Worm (Caenorhabditis elegans): ENCODE data around the gene F15H10.5.

DNA sequence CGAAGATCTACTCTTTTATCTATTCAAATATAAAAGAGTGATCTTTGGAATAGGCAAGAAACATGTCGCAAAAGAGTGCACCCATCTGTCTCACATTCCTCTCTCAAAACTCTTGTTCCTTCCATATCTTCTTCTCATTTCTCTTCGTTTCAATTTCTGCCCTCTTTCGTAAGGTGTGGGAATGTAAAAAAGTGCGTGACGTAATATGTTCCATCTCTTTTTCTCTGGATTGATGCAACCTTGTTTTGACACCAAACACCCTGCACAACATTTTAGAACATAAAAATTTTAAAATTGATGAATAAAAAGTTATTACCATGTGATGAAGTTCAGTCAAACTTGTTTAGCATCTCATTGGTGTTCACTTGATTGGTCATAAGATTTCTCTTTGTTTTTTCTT lies 48.2 kb upstream of the F15H10.5 start:
- TF ChIP-seq ama-1 (optimal IDR thresholded peaks at IDR 0.05): no peak
- no peak for TF ChIP-seq flt-1 (GFP tag; IDR thresholded peaks at IDR 0.05)
- no peak for TF ChIP-seq ets-7 (tag; optimal IDR thresholded peaks at IDR 0.05)
- no peak for TF ChIP-seq hmg-4 (GFP tag; optimal IDR thresholded peaks at IDR 0.05)
- no peak for TF ChIP-seq F13C5.2 (tag; optimal IDR thresholded peaks at IDR 0.05)
- TF ChIP-seq tra-4 (tag; optimal IDR thresholded peaks at IDR 0.05): no peak
- TF ChIP-seq ceh-13 (GFP tag; optimal IDR thresholded peaks at IDR 0.05): no peak
- TF ChIP-seq B0310.2 (tag; optimal IDR thresholded peaks at IDR 0.05): no peak
- TF ChIP-seq pes-1 (GFP tag; IDR thresholded peaks at IDR 0.05): no peak
- TF ChIP-seq sea-1 (GFP tag; conservative IDR thresholded peaks at IDR 0.05): no peak
- TF ChIP-seq tbx-37 (GFP tag; conservative IDR thresholded peaks at IDR 0.05): no peak
